Fruit fly (Drosophila melanogaster) whole organism, wandering third instar larva: ENCODE results near the gene ais.

Source experiments
- Abd-B ChIP-seq: fragments of >200 bp; optimal IDR thresholded peaks from 2 replicates; lab custom pipeline; 2017; ENCODE audit warnings: missing biosample characterization, missing genetic modification characterization
- CG32264 ChIP-seq: fragments of 200-800 bp; sonication (Bioruptor generic); optimal IDR thresholded peaks from 2 replicates; lab custom pipeline; 2016; ENCODE audit warnings: missing biosample characterization, missing genetic modification characterization
- CG9705 ChIP-seq: fragments of 200-800 bp; sonication (Bioruptor generic); optimal IDR thresholded peaks from 2 replicates; lab custom pipeline; 2018; ENCODE audit warnings: missing biosample characterization, mild to moderate bottlenecking, missing genetic modification characterization
- CrebA ChIP-seq: fragments of 200-800 bp; sonication (Bioruptor generic); optimal IDR thresholded peaks from 2 replicates; lab custom pipeline; 2016; ENCODE audit warnings: missing biosample characterization, mild to moderate bottlenecking, missing genetic modification characterization, borderline replicate concordance
- Dif ChIP-seq: fragments of 200-275, 200-300 bp; sonication (Bioruptor generic); optimal IDR thresholded peaks from 2 replicates; lab custom pipeline; 2018; ENCODE audit warnings: missing biosample characterization, missing genetic modification characterization; ENCODE audit not compliant: partially characterized antibody
- GATAd ChIP-seq: sonication (Bioruptor generic); optimal IDR thresholded peaks from 2 replicates; lab custom pipeline; 2016; ENCODE audit warnings: missing biosample characterization, missing genetic modification characterization
- HLH106 ChIP-seq: fragments of 200-800 bp; optimal IDR thresholded peaks from 3 replicates; lab custom pipeline; 2019; ENCODE audit warnings: missing biosample characterization, mild to moderate bottlenecking, missing genetic modification characterization, moderate library complexity
- Hnf4 ChIP-seq: fragments of 200-800 bp; sonication (Bioruptor generic); optimal IDR thresholded peaks from 2 replicates; lab custom pipeline; 2016; ENCODE audit warnings: missing biosample characterization, mild to moderate bottlenecking, missing genetic modification characterization
- Hr83 ChIP-seq: fragments of 200-300 bp; sonication (Bioruptor generic); optimal IDR thresholded peaks from 2 replicates; lab custom pipeline; 2016; ENCODE audit warnings: missing biosample characterization, mild to moderate bottlenecking, missing genetic modification characterization, moderate library complexity; ENCODE audit not compliant: poor library complexity, severe bottlenecking
- Jra ChIP-seq: sonication (Bioruptor generic); optimal IDR thresholded peaks from 2 replicates; lab custom pipeline; 2016; ENCODE audit warnings: missing biosample characterization, missing genetic modification characterization
- Mio ChIP-seq: sonication (Bioruptor generic); optimal IDR thresholded peaks from 2 replicates; lab custom pipeline; 2016; ENCODE audit warnings: missing biosample characterization, missing genetic modification characterization
- Myc ChIP-seq: fragments of >200 bp; optimal IDR thresholded peaks from 2 replicates; lab custom pipeline; 2017
- N ChIP-seq: fragments of >200 bp; optimal IDR thresholded peaks from 2 replicates; lab custom pipeline; 2018; ENCODE audit warnings: missing biosample characterization, missing external identifiers, missing genetic modification characterization
- Rel ChIP-seq, 2 experiments: fragments of 200-800 bp; sonication (Bioruptor generic) in 1 of 2; optimal IDR thresholded peaks; 2 replicates in 1 of 2; 3 replicates in 1 of 2; lab custom pipeline; 2016 to 2019; ENCODE audit warnings: mild to moderate bottlenecking in 2 of 2, missing biosample characterization in 2 of 2, missing genetic modification characterization in 2 of 2, moderate library complexity in 1 of 2
- Sp1 ChIP-seq: fragments of 200-800 bp; sonication (Bioruptor generic); optimal IDR thresholded peaks from 3 replicates; lab custom pipeline; 2019; ENCODE audit warnings: missing biosample characterization, mild to moderate bottlenecking, missing genetic modification characterization, moderate library complexity
- Vsx2 ChIP-seq: fragments of 200-300, 225-300 bp; sonication (Bioruptor generic); optimal IDR thresholded peaks from 2 replicates; lab custom pipeline; 2018; ENCODE audit warnings: missing biosample characterization, missing genetic modification characterization; ENCODE audit not compliant: partially characterized antibody
- brk ChIP-seq: fragments of 200-800 bp; sonication (Bioruptor generic); optimal IDR thresholded peaks from 2 replicates; lab custom pipeline; 2016; ENCODE audit warnings: missing biosample characterization, mild to moderate bottlenecking, missing genetic modification characterization
- dl ChIP-seq, 2 experiments: fragments of 175-275, 200-275 bp in 1 of 2; fragments of 200-275 bp in 1 of 2; sonication (Bioruptor generic); optimal IDR thresholded peaks; lab custom pipeline; 2018; ENCODE audit warnings: mild to moderate bottlenecking in 2 of 2, missing biosample characterization in 2 of 2, missing genetic modification characterization in 2 of 2, moderate library complexity in 2 of 2; ENCODE audit not compliant: partially characterized antibody in 2 of 2, insufficient read depth in 1 of 2
- dmrt93B ChIP-seq: fragments of 200-800 bp; sonication (Bioruptor generic); optimal IDR thresholded peaks from 2 replicates; lab custom pipeline; 2018; ENCODE audit warnings: missing biosample characterization, mild to moderate bottlenecking, missing genetic modification characterization
- dsf ChIP-seq: sonication (Bioruptor generic); optimal IDR thresholded peaks from 2 replicates; lab custom pipeline; 2016; ENCODE audit warnings: missing biosample characterization, missing genetic modification characterization, borderline replicate concordance
- ey ChIP-seq: fragments of 200-800 bp; sonication (Bioruptor generic); optimal IDR thresholded peaks from 2 replicates; lab custom pipeline; 2016; ENCODE audit warnings: missing biosample characterization, missing genetic modification characterization
- foxo ChIP-seq, 2 experiments: fragments of 200-800 bp; sonication (Bioruptor generic); optimal IDR thresholded peaks; 2 replicates in 1 of 2; 3 replicates in 1 of 2; lab custom pipeline; 2016 to 2017; ENCODE audit warnings: missing biosample characterization in 2 of 2, missing genetic modification characterization in 2 of 2
- jim ChIP-seq: fragments of 175-275, 200-325 bp; sonication (Bioruptor generic); optimal IDR thresholded peaks from 2 replicates; lab custom pipeline; 2016; ENCODE audit warnings: missing biosample characterization, mild to moderate bottlenecking, missing genetic modification characterization
- lola ChIP-seq: fragments of >200 bp; optimal IDR thresholded peaks from 2 replicates; lab custom pipeline; 2017; ENCODE audit warnings: missing biosample characterization, missing genetic modification characterization
- pan ChIP-seq: fragments of >200 bp; optimal IDR thresholded peaks from 2 replicates; lab custom pipeline; 2017
- sage ChIP-seq: fragments of 200-800 bp; sonication (Bioruptor generic); optimal IDR thresholded peaks from 2 replicates; lab custom pipeline; 2016; ENCODE audit warnings: missing biosample characterization, mild to moderate bottlenecking, missing genetic modification characterization
- sv ChIP-seq: fragments of 200-800 bp; sonication (Bioruptor generic); optimal IDR thresholded peaks from 3 replicates; lab custom pipeline; 2016; ENCODE audit warnings: missing biosample characterization, missing genetic modification characterization
- tai ChIP-seq: sonication (Bioruptor generic); optimal IDR thresholded peaks from 2 replicates; lab custom pipeline; 2016; ENCODE audit warnings: missing biosample characterization, missing genetic modification characterization
- usp ChIP-seq: fragments of >200 bp; optimal IDR thresholded peaks from 2 replicates; lab custom pipeline; 2017; ENCODE audit warnings: missing biosample characterization, missing genetic modification characterization
- woc ChIP-seq: sonication (Bioruptor generic); optimal IDR thresholded peaks from 2 replicates; lab custom pipeline; 2016; ENCODE audit warnings: missing biosample characterization, mild to moderate bottlenecking, missing genetic modification characterization

Gene ais

DNA sequence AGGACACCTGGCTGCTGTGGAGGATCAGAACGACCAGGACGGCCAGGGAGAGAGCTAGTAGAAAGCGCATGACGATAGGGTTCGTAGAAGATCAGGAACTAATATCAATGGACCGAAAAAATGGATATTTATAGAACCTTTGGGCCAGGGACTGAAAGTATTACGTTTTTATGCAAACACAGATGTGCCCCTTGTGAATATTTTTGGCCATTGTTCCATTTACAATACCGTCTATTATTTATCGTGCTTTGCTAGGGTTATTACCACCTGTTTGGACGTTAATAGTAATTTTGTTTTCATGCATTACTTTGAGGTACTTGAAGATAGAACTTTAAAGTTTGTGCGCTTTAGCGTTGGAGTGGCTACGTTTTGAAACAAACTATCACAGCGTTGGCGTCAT lies 29.0 kb upstream of the ais start, which contains the start of gene CG32188:
TSS of gene CG32188 (minus strand) at position 101 of the 400 bp plus-strand sequence.
- TF ChIP-seq jim (GFP tag; lab: Kevin White, UChicago) (no peak), brk (GFP tag; lab: Kevin White, UChicago) (no peak), dl (GFP tag; optimal IDR thresholded peaks at IDR 0.05; lab: Kevin White, UChicago; ENCODE audit: insufficient read depth in 1 of 2, partially characterized antibody in 2 of 2) (no peak), Jra (GFP tag; lab: Kevin White, UChicago) (no peak), HLH106 (no peak), pan (no peak), Hnf4 (GFP tag; lab: Kevin White, UChicago) (no peak), Myc (no peak), sage (GFP tag; lab: Kevin White, UChicago) (no peak), sv (no peak), dsf (no peak), Abd-B (GFP tag; lab: Kevin White, UChicago) (no peak), usp (GFP tag; lab: Kevin White, UChicago) (no peak), Hr83 (no peak), ey (GFP tag; lab: Kevin White, UChicago) (no peak), CrebA (GFP tag; lab: Kevin White, UChicago) (no peak), CG32264 (GFP tag; lab: Kevin White, UChicago) (no peak), Dif (no peak), GATAd (no peak), foxo (GFP tag; optimal IDR thresholded peaks at IDR 0.05; lab: Kevin White, UChicago) (no peak)
- TF ChIP-seq, all 38 proteins: peak for 0

DNA sequence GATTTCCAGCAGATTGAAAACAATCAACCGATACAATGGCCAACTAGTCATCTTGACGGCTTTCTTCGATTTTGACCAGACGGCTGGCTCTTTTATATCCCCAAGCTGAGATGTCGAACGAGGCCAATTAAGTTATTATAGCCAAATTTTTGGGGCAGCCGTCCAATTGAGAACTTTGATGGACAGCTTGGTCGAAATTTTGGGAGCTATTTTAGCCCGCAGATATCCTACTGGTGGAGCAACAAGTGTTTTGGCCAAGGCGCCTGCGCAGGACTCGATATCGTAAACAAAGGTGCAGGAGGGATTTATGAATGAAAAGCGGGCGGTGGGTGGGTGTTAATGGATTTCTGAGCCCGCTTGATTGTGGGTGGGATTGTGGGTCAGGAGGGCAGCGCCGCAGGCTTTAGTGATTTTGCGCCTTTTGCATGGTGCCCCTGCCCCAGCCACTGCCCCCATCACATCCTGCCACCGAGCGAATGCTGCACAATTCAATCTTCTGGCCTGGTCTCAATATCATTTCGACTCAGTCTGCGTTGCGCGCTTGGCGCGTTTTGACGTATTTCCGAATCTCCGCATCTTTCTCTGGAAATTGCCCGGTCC lies 18.4 kb upstream of the ais start, which contains the start of the genes Ir75c and Grd:
TSS of gene Ir75c (minus strand) at position 51 of the 600 bp plus-strand sequence.
TSS of gene Grd (plus strand) at position 550 of the 600 bp plus-strand sequence.
- TF ChIP-seq lola (GFP tag; lab: Kevin White, UChicago) (no peak), Hr83 (no peak), ey (GFP tag; lab: Kevin White, UChicago) (no peak), woc (no peak), brk (GFP tag; lab: Kevin White, UChicago) (no peak), dmrt93B (GFP tag; lab: Kevin White, UChicago) (no peak), tai (GFP tag; lab: Kevin White, UChicago) (no peak)

DNA sequence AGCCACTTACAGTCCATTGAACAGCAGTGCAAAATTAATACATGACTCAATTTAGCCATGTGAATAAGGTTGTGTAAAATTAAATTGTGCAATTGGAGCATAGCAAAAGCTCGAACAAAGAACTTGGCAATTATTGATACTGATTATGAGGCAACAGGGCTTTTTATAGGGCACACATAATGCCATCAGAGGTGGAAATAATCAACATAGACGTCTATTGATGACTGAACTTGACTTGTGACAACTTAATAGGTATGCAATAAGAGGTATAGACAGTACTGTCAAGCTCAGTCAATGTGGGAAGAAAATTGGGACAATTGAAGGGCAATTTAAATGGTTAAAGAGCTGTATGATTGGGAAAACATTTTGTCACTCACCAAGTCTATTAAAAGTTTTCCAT lies 15.6 kb upstream of the ais start, which contains the start of gene Ir75b:
TSS of gene Ir75b (minus strand) at position 101 of the 400 bp plus-strand sequence.
- TF ChIP-seq CG9705, result no peak
- TF ChIP-seq brk (GFP tag; lab: Kevin White, UChicago), result no peak
- TF ChIP-seq Dif, result no peak
- TF ChIP-seq Mio (GFP tag; lab: Kevin White, UChicago), result no peak
- TF ChIP-seq N, result no peak
- no peak for TF ChIP-seq pan
- TF ChIP-seq lola (GFP tag; lab: Kevin White, UChicago), result no peak
- TF ChIP-seq usp (GFP tag; lab: Kevin White, UChicago), result no peak
- no peak for TF ChIP-seq Sp1 (GFP tag; lab: Kevin White, UChicago)

DNA sequence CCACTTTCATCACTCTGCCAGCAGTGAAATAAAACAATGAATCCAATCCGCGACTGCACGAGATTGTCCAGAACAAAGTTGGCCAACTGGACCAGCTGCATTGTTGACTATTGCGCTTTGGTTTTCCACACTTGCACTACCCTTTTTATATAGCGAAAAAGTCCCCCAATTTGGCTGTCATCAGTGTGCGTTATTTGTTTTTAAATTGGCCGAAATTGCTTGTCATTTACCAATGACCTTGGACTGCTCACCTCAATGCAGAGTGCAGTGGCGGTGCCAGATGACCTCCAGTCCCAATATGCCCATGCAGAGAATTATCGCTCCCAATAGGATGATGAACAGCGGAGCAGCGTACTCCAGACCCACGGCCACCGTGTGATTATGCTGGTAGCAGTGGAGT lies 13.3 kb upstream of the ais start, which contains the start of gene Ir75a:
TSS of gene Ir75a (minus strand) at position 101 of the 400 bp plus-strand sequence.
- TF ChIP-seq usp (GFP tag; lab: Kevin White, UChicago), result no peak
- no peak for TF ChIP-seq dl (GFP tag; optimal IDR thresholded peaks at IDR 0.05; lab: Kevin White, UChicago; ENCODE audit: insufficient read depth in 1 of 2, partially characterized antibody in 2 of 2)
- no peak for TF ChIP-seq Dif
- TF ChIP-seq Hnf4 (GFP tag; lab: Kevin White, UChicago), result no peak
- TF ChIP-seq GATAd, result no peak
- TF ChIP-seq brk (GFP tag; lab: Kevin White, UChicago), result no peak
- no peak for TF ChIP-seq tai (GFP tag; lab: Kevin White, UChicago)
- TF ChIP-seq CrebA (GFP tag; lab: Kevin White, UChicago), result no peak
- no peak for TF ChIP-seq foxo (GFP tag; optimal IDR thresholded peaks at IDR 0.05; lab: Kevin White, UChicago)
- no peak for TF ChIP-seq Rel (GFP tag; optimal IDR thresholded peaks at IDR 0.05; lab: Kevin White, UChicago)
- no peak for TF ChIP-seq Rel (tag; optimal IDR thresholded peaks at IDR 0.05; lab: Kevin White, UChicago)

DNA sequence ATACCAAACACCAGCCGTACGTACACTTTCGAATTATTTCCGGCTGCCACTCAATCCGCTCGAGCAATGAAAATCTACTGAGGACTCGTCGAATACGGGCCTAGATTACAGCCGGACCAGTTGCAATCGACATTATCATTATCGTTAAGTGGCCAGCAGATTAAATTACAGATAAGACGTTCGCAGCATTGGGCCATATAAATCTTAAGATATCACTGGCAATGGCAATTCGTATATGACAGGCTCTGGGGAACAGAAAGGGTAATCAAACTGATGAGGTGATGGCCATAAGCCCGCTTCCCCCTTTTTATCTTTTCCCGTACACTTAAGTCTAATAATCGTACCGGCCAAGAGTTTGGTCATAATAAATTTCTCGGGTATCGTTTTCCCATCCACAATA lies 9.5 kb upstream of the ais start, which contains the start of gene Cln3:
TSS of gene Cln3 (minus strand) at position 84 of the 400 bp plus-strand sequence.
- TF ChIP-seq Vsx2 (GFP tag; lab: Kevin White, UChicago) (peak; percentile 19), pan (no peak), Rel (GFP tag; optimal IDR thresholded peaks at IDR 0.05; lab: Kevin White, UChicago) (peak; percentile 32), Rel (tag; optimal IDR thresholded peaks at IDR 0.05; lab: Kevin White, UChicago) (no peak), CrebA (GFP tag; lab: Kevin White, UChicago) (peak; percentile 86), GATAd (no peak), Abd-B (GFP tag; lab: Kevin White, UChicago) (no peak)
